Fruit fly (Drosophila melanogaster) whole organism, embryonic: Measurements from ENCODE around the gene CG14568.

Experiments used
- Atf6 ChIP-seq: fragments of 200-800 bp; sonication (Bioruptor generic); IDR thresholded peaks from 2 replicates; pipeline ENCODE4 v1.3.6; 2022; ENCODE audit warnings: missing biosample characterization, missing genetic modification characterization
- CG11398 ChIP-seq: fragments of 200-800 bp; sonication (Bioruptor generic); optimal IDR thresholded peaks from 2 replicates; lab custom pipeline; 2016; ENCODE audit warnings: missing biosample characterization, missing genetic modification characterization
- CG8924 ChIP-seq: fragments of 200-800 bp; optimal IDR thresholded peaks from 3 replicates; lab custom pipeline; 2019; ENCODE audit warnings: missing biosample characterization, mild to moderate bottlenecking, missing genetic modification characterization, moderate library complexity
- Fer2 ChIP-seq: fragments of 200-800 bp; sonication (Bioruptor generic); optimal IDR thresholded peaks from 2 replicates; lab custom pipeline; 2018; ENCODE audit warnings: missing biosample characterization, mild to moderate bottlenecking, missing genetic modification characterization, moderate library complexity
- Ssrp ChIP-seq: fragments of 200-800 bp; sonication (Bioruptor generic); optimal IDR thresholded peaks from 2 replicates; lab custom pipeline; 2018; ENCODE audit warnings: missing biosample characterization, mild to moderate bottlenecking, missing genetic modification characterization, moderate library complexity
- wek ChIP-seq: fragments of 200-800 bp; sonication (Bioruptor generic); optimal IDR thresholded peaks from 3 replicates; lab custom pipeline; 2018; ENCODE audit warnings: missing biosample characterization, mild to moderate bottlenecking, missing genetic modification characterization, moderate library complexity

DNA sequence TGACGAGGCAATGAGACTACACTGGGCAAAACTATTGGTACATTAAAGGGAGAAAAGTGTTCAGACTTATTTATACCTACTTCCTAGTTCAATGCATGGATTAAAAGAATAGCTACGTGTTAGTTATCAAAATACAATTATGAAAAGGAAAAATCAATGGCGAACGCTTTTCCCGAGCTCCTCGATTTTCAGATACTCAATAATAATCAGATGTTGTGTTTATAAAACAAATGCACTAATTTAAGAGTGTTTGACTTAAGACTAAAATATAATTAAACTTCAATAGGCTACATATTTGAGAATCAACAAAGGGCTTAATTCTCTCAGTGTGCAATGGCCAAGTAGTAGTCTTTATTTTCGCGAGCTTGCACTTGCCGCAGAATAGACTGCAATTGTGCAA lies 17.3 kb downstream of the CG14568 start:
- no peak for TF ChIP-seq Ssrp
- no peak for TF ChIP-seq wek (GFP tag; lab: Kevin White, UChicago)
- no peak for TF ChIP-seq Fer2 (tag; lab: Kevin White, UChicago)
- TF ChIP-seq CG11398 (GFP tag; lab: Kevin White, UChicago): no peak
- TF ChIP-seq Atf6 (GFP tag; lab: Robert Waterston, UW): no peak
- TF ChIP-seq CG8924 (tag; lab: Kevin White, UChicago): no peak
